Worm (Caenorhabditis elegans): ENCODE data around the gene W02F12.4.

The W02F12.4 gene

ce11 chrV:6718232-6718631 lies 11.5 kb upstream of the W02F12.4 start, which contains the start of gene srg-30:
srg-30 (minus strand) TSS chrV:6718332.
- TF ChIP-seq lin-15B (tag; optimal IDR thresholded peaks at IDR 0.05) (no peak), nfya-1 (tag; optimal IDR thresholded peaks at IDR 0.05; ENCODE audit: insufficient read depth) (no peak), unc-62 (GFP tag; optimal IDR thresholded peaks at IDR 0.05) (no peak), fos-1 (tag; optimal IDR thresholded peaks at IDR 0.05) (no peak), nhr-23 (tag; optimal IDR thresholded peaks at IDR 0.05) (no peak), egl-5 (tag; optimal IDR thresholded peaks at IDR 0.05) (no peak), jun-1 (tag; optimal IDR thresholded peaks at IDR 0.05) (no peak), daf-12 (tag; optimal IDR thresholded peaks at IDR 0.05) (no peak), lin-39 (tag; optimal IDR thresholded peaks at IDR 0.05) (no peak), ceh-9 (tag; optimal IDR thresholded peaks at IDR 0.05) (no peak), ZK546.5 (tag; optimal IDR thresholded peaks at IDR 0.05) (no peak), mml-1 (tag; optimal IDR thresholded peaks at IDR 0.05) (no peak)

DNA sequence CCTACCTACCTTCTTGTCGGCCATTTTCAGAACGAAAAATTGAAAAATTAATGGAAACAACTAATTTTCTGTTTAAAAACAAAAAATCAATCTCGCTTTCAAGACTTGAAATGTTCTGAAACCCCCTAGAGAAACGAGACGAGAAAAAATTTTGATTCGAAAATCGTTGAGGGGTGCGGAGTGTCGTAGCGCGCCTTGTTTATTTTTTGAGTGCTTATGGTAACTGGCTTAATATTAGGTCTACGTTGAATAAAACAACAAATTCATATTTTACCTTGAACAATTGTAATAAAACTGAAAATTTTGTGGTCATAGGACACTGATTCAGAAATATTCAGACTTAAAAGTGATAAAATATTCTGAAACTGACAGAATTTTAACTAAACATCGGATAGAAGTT lies 3.7 kb upstream of the W02F12.4 start, which contains the start of gene sna-1:
sna-1 (minus strand) TSS at position 218 of the 400 bp plus-strand sequence.
- TF ChIP-seq hmg-11 (tag; optimal IDR thresholded peaks at IDR 0.05) (peak; percentile 16), fkh-2 (tag; optimal IDR thresholded peaks at IDR 0.05) (no peak), nhr-23 (tag; optimal IDR thresholded peaks at IDR 0.05) (no peak), nhr-28 (tag; optimal IDR thresholded peaks at IDR 0.05) (no peak), nhr-237 (tag; optimal IDR thresholded peaks at IDR 0.05) (no peak), pha-4 (tag; optimal IDR thresholded peaks at IDR 0.05) (peak; percentile 3), eor-1 (tag; optimal IDR thresholded peaks at IDR 0.05) (no peak), egl-27 (tag; optimal IDR thresholded peaks at IDR 0.05) (no peak), snpc-4 (tag; optimal IDR thresholded peaks at IDR 0.05) (no peak), ama-1 (optimal IDR thresholded peaks at IDR 0.05) (no peak), nfya-1 (tag; optimal IDR thresholded peaks at IDR 0.05; ENCODE audit: insufficient read depth) (peak; percentile 30), lin-15B (tag; optimal IDR thresholded peaks at IDR 0.05) (peak; percentile 42), mml-1 (tag; optimal IDR thresholded peaks at IDR 0.05) (no peak)

- TF ChIP-seq egl-27 (tag; optimal IDR thresholded peaks at IDR 0.05) (no peak), sea-2 (GFP tag; optimal IDR thresholded peaks at IDR 0.05) (no peak), unc-39 (tag; optimal IDR thresholded peaks at IDR 0.05) (no peak), nhr-23 (tag; optimal IDR thresholded peaks at IDR 0.05) (peak; percentile 37), nhr-43 (tag; optimal IDR thresholded peaks at IDR 0.05; ENCODE audit: poor library complexity, severe bottlenecking) (peak; percentile 52), elt-3 (tag; optimal IDR thresholded peaks at IDR 0.05) (no peak), nhr-25 (tag; optimal IDR thresholded peaks at IDR 0.05) (no peak), nhr-12 (tag; optimal IDR thresholded peaks at IDR 0.05) (no peak), hmg-11 (tag; optimal IDR thresholded peaks at IDR 0.05) (peak; percentile 86), nfya-1 (tag; optimal IDR thresholded peaks at IDR 0.05; ENCODE audit: insufficient read depth) (peak; percentile 40), lin-39 (tag; optimal IDR thresholded peaks at IDR 0.05) (peak; percentile 74), egl-5 (tag; optimal IDR thresholded peaks at IDR 0.05) (no peak), skn-1 (tag; optimal IDR thresholded peaks at IDR 0.05) (peak; percentile 1), elt-2 (tag; optimal IDR thresholded peaks at IDR 0.05) (peak; percentile 26), lin-15B (tag; optimal IDR thresholded peaks at IDR 0.05) (peak; percentile 46), snpc-4 (tag; optimal IDR thresholded peaks at IDR 0.05) (no peak)
Measured at ce11 chrV:6709050-6709683, 2.4 kb upstream of the W02F12.4 start, which contains the start of gene dlst-1. dlst-1 (minus strand) TSS chrV:6709101.

ce11 chrV:6705367-6705766 lies 1.4 kb downstream of the W02F12.4 start:
- TF ChIP-seq aly-2 (tag; optimal IDR thresholded peaks at IDR 0.05), result no peak
- TF ChIP-seq nhr-23 (tag; optimal IDR thresholded peaks at IDR 0.05), result no peak

ce11 chrV:6704482-6704881 lies 2.3 kb downstream of the W02F12.4 start:
- TF ChIP-seq mdl-1 (tag; optimal IDR thresholded peaks at IDR 0.05) (no peak), nhr-11 (tag; optimal IDR thresholded peaks at IDR 0.05) (no peak)

DNA sequence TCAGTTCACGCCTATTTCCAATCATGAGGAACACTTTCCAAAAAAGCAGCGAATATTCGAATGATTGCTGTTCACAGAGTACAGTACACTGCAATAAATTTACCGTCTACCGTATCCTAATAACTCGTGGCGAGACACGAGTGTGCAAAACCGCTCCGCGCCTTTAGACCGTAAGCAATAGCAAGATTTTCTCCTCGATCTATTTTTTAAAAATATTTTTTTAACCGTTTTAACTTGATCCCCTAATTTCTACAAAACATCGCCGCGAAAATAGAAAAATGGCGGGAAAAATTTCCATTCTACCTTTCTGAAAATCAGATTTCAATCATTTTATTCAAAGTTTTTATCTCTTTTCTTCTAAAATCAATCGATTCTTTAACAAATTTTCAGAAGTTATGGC lies 4.0 kb downstream of the W02F12.4 start, which contains the start of gene era-1:
era-1 (plus strand) TSS at position 366 of the 400 bp plus-strand sequence.
- TF ChIP-seq daf-12 (tag; optimal IDR thresholded peaks at IDR 0.05) (no peak), mdl-1 (tag; optimal IDR thresholded peaks at IDR 0.05) (no peak), fkh-10 (GFP tag; optimal IDR thresholded peaks at IDR 0.05) (no peak), nhr-77 (tag; optimal IDR thresholded peaks at IDR 0.05) (no peak), ceh-28 (tag; optimal IDR thresholded peaks at IDR 0.05) (no peak), elt-2 (tag; optimal IDR thresholded peaks at IDR 0.05) (no peak), nfya-1 (tag; optimal IDR thresholded peaks at IDR 0.05; ENCODE audit: insufficient read depth) (no peak), elt-3 (tag; optimal IDR thresholded peaks at IDR 0.05) (no peak), mml-1 (tag; optimal IDR thresholded peaks at IDR 0.05) (no peak), nhr-43 (tag; optimal IDR thresholded peaks at IDR 0.05; ENCODE audit: poor library complexity, severe bottlenecking) (no peak), sea-2 (GFP tag; optimal IDR thresholded peaks at IDR 0.05) (no peak), eor-1 (tag; optimal IDR thresholded peaks at IDR 0.05) (no peak), ceh-16 (tag; optimal IDR thresholded peaks at IDR 0.05) (no peak), lin-39 (tag; optimal IDR thresholded peaks at IDR 0.05) (no peak)
